Fruit fly (Drosophila melanogaster) whole organism, adult: ENCODE results near the gene CAH6.

Experiments used
- CG11617 ChIP-seq: fragments of 200-800 bp; sonication (Bioruptor generic); optimal IDR thresholded peaks from 2 replicates; lab custom pipeline; 2017; ENCODE audit warnings: mild to moderate bottlenecking, missing biosample characterization, missing genetic modification reagents, missing genetic modification characterization
- CG12768 ChIP-seq: fragments of 200-800 bp; sonication (Bioruptor generic); optimal IDR thresholded peaks from 2 replicates; lab custom pipeline; 2017; ENCODE audit warnings: missing biosample characterization, missing genetic modification characterization, mild to moderate bottlenecking, moderate library complexity, missing genetic modification reagents
- CG14711 ChIP-seq: fragments of 200-800 bp; sonication (Bioruptor generic); optimal IDR thresholded peaks from 2 replicates; lab custom pipeline; 2018; ENCODE audit warnings: missing biosample characterization, mild to moderate bottlenecking, missing genetic modification characterization, moderate library complexity
- CG1620 ChIP-seq: fragments of 200-800 bp; sonication (Bioruptor generic); optimal IDR thresholded peaks from 2 replicates; lab custom pipeline; 2016; ENCODE audit warnings: missing biosample characterization, missing genetic modification characterization
- CG33017 ChIP-seq: fragments of 200-800 bp; sonication (Bioruptor generic); optimal IDR thresholded peaks from 2 replicates; lab custom pipeline; 2018; ENCODE audit warnings: missing biosample characterization, mild to moderate bottlenecking, missing genetic modification characterization, moderate library complexity
- CG5204 ChIP-seq: fragments of 200-800 bp; sonication (Bioruptor generic); optimal IDR thresholded peaks from 2 replicates; lab custom pipeline; 2016; ENCODE audit warnings: missing biosample characterization, missing genetic modification characterization
- CG7045 ChIP-seq: fragments of 200-800 bp; sonication (Bioruptor generic); optimal IDR thresholded peaks from 2 replicates; lab custom pipeline; 2017; ENCODE audit warnings: missing biosample characterization, mild to moderate bottlenecking, missing genetic modification characterization
- CG7101 ChIP-seq: fragments of 200-800 bp; sonication (Bioruptor generic); optimal IDR thresholded peaks from 2 replicates; lab custom pipeline; 2018; ENCODE audit warnings: missing biosample characterization, mild to moderate bottlenecking, missing genetic modification characterization, moderate library complexity
- Clk ChIP-seq: fragments of 200-800 bp; sonication (Bioruptor generic); optimal IDR thresholded peaks from 2 replicates; lab custom pipeline; 2017; ENCODE audit warnings: missing biosample characterization, missing genetic modification characterization
- Crg-1 ChIP-seq: fragments of 200-800 bp; sonication (Bioruptor generic); optimal IDR thresholded peaks from 2 replicates; lab custom pipeline; 2016; ENCODE audit warnings: missing biosample characterization, missing genetic modification characterization
- Hr96 ChIP-seq: fragments of 200-800 bp; sonication (Bioruptor generic); optimal IDR thresholded peaks from 2 replicates; lab custom pipeline; 2016; ENCODE audit warnings: missing biosample characterization, missing genetic modification characterization
- Mnt ChIP-seq: fragments of 200-800 bp; sonication (Bioruptor generic); optimal IDR thresholded peaks from 2 replicates; lab custom pipeline; 2016; ENCODE audit warnings: missing biosample characterization, mild to moderate bottlenecking, missing genetic modification characterization
- bab1 ChIP-seq: fragments of 200-800 bp; sonication (Bioruptor generic); optimal IDR thresholded peaks from 3 replicates; lab custom pipeline; 2019; ENCODE audit warnings: missing biosample characterization, mild to moderate bottlenecking, missing genetic modification characterization, moderate library complexity
- cic ChIP-seq: fragments of 200-800 bp; sonication (Bioruptor generic); optimal IDR thresholded peaks from 2 replicates; lab custom pipeline; 2017; ENCODE audit warnings: missing biosample characterization, mild to moderate bottlenecking, missing genetic modification characterization, moderate library complexity
- cnc ChIP-seq, 2 experiments: fragments of >200 bp; optimal IDR thresholded peaks; 2 replicates each; lab custom pipeline; 2017
- kay ChIP-seq: fragments of 200-800 bp; sonication (Bioruptor generic); peaks from one replicate; lab custom pipeline; 2016; ENCODE audit warnings: missing biosample characterization, missing genetic modification characterization, borderline replicate concordance
- ovo ChIP-seq: fragments of 200-800 bp; sonication (Bioruptor generic); optimal IDR thresholded peaks from 2 replicates; lab custom pipeline; 2016; ENCODE audit warnings: missing biosample characterization, missing genetic modification characterization
- pad ChIP-seq: fragments of 200-800 bp; sonication (Bioruptor generic); optimal IDR thresholded peaks from 3 replicates; lab custom pipeline; 2017; ENCODE audit warnings: missing biosample characterization, missing genetic modification characterization, mild to moderate bottlenecking, moderate library complexity, missing genetic modification reagents
- tj ChIP-seq: fragments of 200-800 bp; sonication (Bioruptor generic); optimal IDR thresholded peaks from 3 replicates; lab custom pipeline; 2017; ENCODE audit warnings: missing biosample characterization, mild to moderate bottlenecking, missing genetic modification characterization, moderate library complexity
- toe ChIP-seq: fragments of 200-800 bp; sonication (Bioruptor generic); optimal IDR thresholded peaks from 2 replicates; lab custom pipeline; 2016; ENCODE audit warnings: missing biosample characterization, missing genetic modification characterization

Gene CAH6

dm6 chr3R:31218997-31219992 lies 38.1 kb upstream of the CAH6 start, which contains the start of gene ATPsynC:
ATPsynC (minus strand) TSS chr3R:31219630.
- TF ChIP-seq bab1 (GFP tag; lab: Kevin White, UChicago) (peak; percentile 79), Hr96 (no peak), ovo (GFP tag; lab: Kevin White, UChicago) (no peak), pad (GFP tag; lab: Kevin White, UChicago) (peak; percentile 49), CG5204 (GFP tag; lab: Kevin White, UChicago) (no peak), CG12768 (GFP tag; lab: Kevin White, UChicago) (peak; percentile 67), Crg-1 (GFP tag; lab: Kevin White, UChicago) (peak; percentile 16), Mnt (GFP tag; lab: Kevin White, UChicago) (peak; percentile 90), CG7045 (GFP tag; lab: Kevin White, UChicago) (peak; percentile 41), tj (peak; percentile 67), CG7101 (tag; lab: Kevin White, UChicago) (peak; percentile 60), CG1620 (GFP tag; lab: Kevin White, UChicago) (peak; percentile 40), CG14711 (peak; percentile 9), cic (GFP tag; lab: Kevin White, UChicago) (peak; percentile 69), cnc (optimal IDR thresholded peaks at IDR 0.05; lab: Kevin White, UChicago) (no peak), CG33017 (tag; lab: Kevin White, UChicago) (peak; percentile 39), CG11617 (no peak), kay (no peak), Clk (no peak), toe (GFP tag; lab: Kevin White, UChicago) (no peak)

- TF ChIP-seq CG11617 (no peak), CG5204 (GFP tag; lab: Kevin White, UChicago) (no peak), CG1620 (GFP tag; lab: Kevin White, UChicago) (peak; percentile 19), CG7045 (GFP tag; lab: Kevin White, UChicago) (no peak), toe (GFP tag; lab: Kevin White, UChicago) (no peak), CG7101 (tag; lab: Kevin White, UChicago) (no peak), Crg-1 (GFP tag; lab: Kevin White, UChicago) (no peak), cic (GFP tag; lab: Kevin White, UChicago) (no peak), tj (no peak), CG14711 (no peak), CG33017 (tag; lab: Kevin White, UChicago) (no peak), Clk (no peak), pad (GFP tag; lab: Kevin White, UChicago) (no peak), CG12768 (GFP tag; lab: Kevin White, UChicago) (no peak), ovo (GFP tag; lab: Kevin White, UChicago) (no peak), Mnt (GFP tag; lab: Kevin White, UChicago) (peak; percentile 15), cnc (optimal IDR thresholded peaks at IDR 0.05; lab: Kevin White, UChicago) (no peak), Hr96 (peak; percentile 27), kay (no peak), bab1 (GFP tag; lab: Kevin White, UChicago) (peak; percentile 3)
These were observed 36.7 kb upstream of the CAH6 start, which contains the start of gene CG12054 for dm6 chr3R:31220456-31221336. CG12054 (plus strand) TSS chr3R:31220702.

dm6 chr3R:31221337-31222047 lies 35.9 kb upstream of the CAH6 start:
- TF ChIP-seq pad (GFP tag; lab: Kevin White, UChicago) = peak; percentile 28
- TF ChIP-seq CG12768 (GFP tag; lab: Kevin White, UChicago) = peak; percentile 18
- no peak for TF ChIP-seq CG7045 (GFP tag; lab: Kevin White, UChicago)
- TF ChIP-seq Crg-1 (GFP tag; lab: Kevin White, UChicago) = peak; percentile 15
- TF ChIP-seq tj = peak; percentile 59
- TF ChIP-seq Mnt (GFP tag; lab: Kevin White, UChicago) = peak; percentile 18
- no peak for TF ChIP-seq CG7101 (tag; lab: Kevin White, UChicago)
- peak; percentile 99 for TF ChIP-seq cic (GFP tag; lab: Kevin White, UChicago)
- no peak for TF ChIP-seq toe (GFP tag; lab: Kevin White, UChicago)
- TF ChIP-seq CG5204 (GFP tag; lab: Kevin White, UChicago) = no peak
- TF ChIP-seq CG33017 (tag; lab: Kevin White, UChicago) = peak; percentile 31
- TF ChIP-seq CG11617 = peak; percentile 60
- TF ChIP-seq CG14711 = peak; percentile 17
- peak; percentile 7 for TF ChIP-seq ovo (GFP tag; lab: Kevin White, UChicago)
- no peak for TF ChIP-seq cnc (optimal IDR thresholded peaks at IDR 0.05; lab: Kevin White, UChicago)

dm6 chr3R:31222125-31222889 lies 35.1 kb upstream of the CAH6 start:
- TF ChIP-seq toe (GFP tag; lab: Kevin White, UChicago) = no peak
- no peak for TF ChIP-seq Clk
- peak; percentile 17 for TF ChIP-seq ovo (GFP tag; lab: Kevin White, UChicago)
- TF ChIP-seq CG11617 = peak; percentile 63
- no peak for TF ChIP-seq CG14711
- TF ChIP-seq pad (GFP tag; lab: Kevin White, UChicago) = peak; percentile 13
- no peak for TF ChIP-seq tj
- TF ChIP-seq CG7045 (GFP tag; lab: Kevin White, UChicago) = peak; percentile 69
- TF ChIP-seq CG33017 (tag; lab: Kevin White, UChicago) = peak; percentile 63
- peak; percentile 56 for TF ChIP-seq CG7101 (tag; lab: Kevin White, UChicago)
- no peak for TF ChIP-seq cnc (optimal IDR thresholded peaks at IDR 0.05; lab: Kevin White, UChicago)
- peak; percentile 42 for TF ChIP-seq Hr96
